Fruit fly (Drosophila melanogaster) whole organism, embryonic: ENCODE data around the gene Cpr67Fb.

Experiments used
- CG10543 ChIP-seq: fragments of 200-800 bp; sonication (Bioruptor generic); optimal IDR thresholded peaks from 3 replicates; lab custom pipeline; 2017; ENCODE audit warnings: missing biosample characterization, mild to moderate bottlenecking, missing genetic modification characterization, moderate library complexity
- CG11093 ChIP-seq: fragments of 200-800 bp; sonication (Bioruptor generic); IDR thresholded peaks from 3 replicates; pipeline ENCODE4 v1.3.6; 2022; ENCODE audit warnings: missing biosample characterization, missing genetic modification characterization
- CG11247 ChIP-seq: fragments of 200-800 bp; sonication (Bioruptor generic); IDR thresholded peaks from 2 replicates; pipeline ENCODE4 v1.3.6; 2022; ENCODE audit warnings: missing biosample characterization, missing genetic modification characterization
- CG11504 ChIP-seq: fragments of 200-800 bp; sonication (Bioruptor generic); optimal IDR thresholded peaks from 3 replicates; lab custom pipeline; 2019; ENCODE audit warnings: missing biosample characterization, mild to moderate bottlenecking, missing genetic modification characterization, moderate library complexity
- CG16863 ChIP-seq: fragments of 200-800 bp; sonication (Bioruptor generic); optimal IDR thresholded peaks from 3 replicates; lab custom pipeline; 2016; ENCODE audit warnings: missing biosample characterization, missing genetic modification characterization
- CG17186 ChIP-seq: fragments of 200-800 bp; sonication (Bioruptor generic); optimal IDR thresholded peaks from 3 replicates; lab custom pipeline; 2017; ENCODE audit warnings: missing biosample characterization, missing genetic modification reagents, missing genetic modification characterization
- CG2116 ChIP-seq: fragments of 200-800 bp; sonication (Bioruptor generic); optimal IDR thresholded peaks from 3 replicates; lab custom pipeline; 2018; ENCODE audit warnings: missing biosample characterization, mild to moderate bottlenecking, missing genetic modification characterization
- CG2199 ChIP-seq: fragments of 200-800 bp; sonication (Bioruptor generic); IDR thresholded peaks from 3 replicates; pipeline ENCODE4 v1.3.6; 2022; ENCODE audit warnings: missing biosample characterization, missing genetic modification characterization
- CG2678 ChIP-seq: fragments of 200-800 bp; sonication (Bioruptor generic); optimal IDR thresholded peaks from 3 replicates; lab custom pipeline; 2019; ENCODE audit warnings: missing biosample characterization, mild to moderate bottlenecking, missing genetic modification characterization, moderate library complexity
- CG2712 ChIP-seq: fragments of 200-800 bp; optimal IDR thresholded peaks from 3 replicates; lab custom pipeline; 2019; ENCODE audit warnings: missing biosample characterization, mild to moderate bottlenecking, missing genetic modification characterization, moderate library complexity
- CG3163 ChIP-seq: fragments of 200-800 bp; sonication (Bioruptor generic); optimal IDR thresholded peaks from 3 replicates; lab custom pipeline; 2016; ENCODE audit warnings: missing biosample characterization, missing genetic modification characterization
- CG4424 ChIP-seq: fragments of 200-800 bp; sonication (Bioruptor generic); optimal IDR thresholded peaks from 3 replicates; lab custom pipeline; 2016; ENCODE audit warnings: missing biosample characterization, missing genetic modification characterization
- CG5180 ChIP-seq: fragments of 200-800 bp; sonication (Bioruptor generic); optimal IDR thresholded peaks from 3 replicates; lab custom pipeline; 2017; ENCODE audit warnings: missing biosample characterization, missing genetic modification characterization, mild to moderate bottlenecking, moderate library complexity, missing genetic modification reagents
- CG6272 ChIP-seq: fragments of 200-800 bp; sonication (Bioruptor generic); IDR thresholded peaks from 2 replicates; pipeline ENCODE4 v1.3.6; 2022; ENCODE audit warnings: missing biosample characterization, missing genetic modification characterization
- CG6765 ChIP-seq: fragments of 200-800 bp; sonication (Bioruptor generic); optimal IDR thresholded peaks from 3 replicates; lab custom pipeline; 2017; ENCODE audit warnings: missing biosample characterization, mild to moderate bottlenecking, missing genetic modification characterization
- CG7745 ChIP-seq: fragments of 200-800 bp; sonication (Bioruptor generic); optimal IDR thresholded peaks from 2 replicates; lab custom pipeline; 2018; ENCODE audit warnings: missing biosample characterization, mild to moderate bottlenecking, missing genetic modification characterization, moderate library complexity
- CG8290 ChIP-seq, 3 experiments: fragments of 200-800 bp; sonication (Bioruptor generic); optimal IDR thresholded peaks; 2 replicates each; lab custom pipeline; 2016 to 2019; ENCODE audit warnings: missing biosample characterization in 3 of 3, missing genetic modification characterization in 3 of 3, mild to moderate bottlenecking in 2 of 3, moderate library complexity in 1 of 3
- CG9437 ChIP-seq: fragments of 200-800 bp; sonication (Bioruptor generic); optimal IDR thresholded peaks from 2 replicates; lab custom pipeline; 2018; ENCODE audit warnings: missing biosample characterization, mild to moderate bottlenecking, missing genetic modification characterization
- CG9609 ChIP-seq: fragments of 200-800 bp; sonication (Bioruptor generic); optimal IDR thresholded peaks from 3 replicates; lab custom pipeline; 2016; ENCODE audit warnings: missing biosample characterization, missing genetic modification characterization
- CG9876 ChIP-seq: fragments of 200-800 bp; sonication (Bioruptor generic); optimal IDR thresholded peaks from 2 replicates; lab custom pipeline; 2016; ENCODE audit warnings: missing biosample characterization, missing genetic modification characterization
- D19A ChIP-seq: fragments of 200-800 bp; optimal IDR thresholded peaks from 3 replicates; lab custom pipeline; 2019; ENCODE audit warnings: missing biosample characterization, mild to moderate bottlenecking, missing genetic modification characterization, moderate library complexity
- Dip3 ChIP-seq: fragments of 200-800 bp; sonication (Bioruptor generic); optimal IDR thresholded peaks from 3 replicates; lab custom pipeline; 2016; ENCODE audit warnings: missing biosample characterization, missing genetic modification characterization
- Dref ChIP-seq: fragments of 200-800 bp; sonication (Bioruptor generic); IDR thresholded peaks from 2 replicates; pipeline ENCODE4 v1.3.6; 2022; ENCODE audit warnings: missing biosample characterization, missing genetic modification characterization
- Drgx ChIP-seq: fragments of 200-800 bp; sonication (Bioruptor generic); IDR thresholded peaks from 2 replicates; pipeline ENCODE4 v1.3.6; 2022; ENCODE audit warnings: missing biosample characterization, missing genetic modification characterization
- Gug ChIP-seq: fragments of 200-800 bp; sonication (Bioruptor generic); IDR thresholded peaks from 4 replicates; pipeline ENCODE4 v1.3.6; 2022; ENCODE audit warnings: missing biosample characterization, missing genetic modification characterization
- HLH3B ChIP-seq: fragments of 200-800 bp; sonication (Bioruptor generic); IDR thresholded peaks from 2 replicates; pipeline ENCODE4 v1.3.6; 2022; ENCODE audit warnings: missing biosample characterization, missing genetic modification characterization
- NC2α ChIP-seq: fragments of 200-800 bp; sonication (Bioruptor generic); optimal IDR thresholded peaks from 2 replicates; lab custom pipeline; 2016; ENCODE audit warnings: missing biosample characterization, missing genetic modification characterization
- Nf-YC ChIP-seq: fragments of 200-800 bp; optimal IDR thresholded peaks from 3 replicates; lab custom pipeline; 2019; ENCODE audit warnings: missing biosample characterization, mild to moderate bottlenecking, missing genetic modification characterization, moderate library complexity
- Stat92E ChIP-seq, 3 experiments: fragments of >200 bp in 2 of 3; fragments of 200-800 bp in 1 of 3; sonication (Bioruptor generic) in 1 of 3; optimal IDR thresholded peaks; 2 replicates each; lab custom pipeline; 2017 to 2019; ENCODE audit warnings: missing biosample characterization in 3 of 3, missing genetic modification characterization in 3 of 3, mild to moderate bottlenecking in 1 of 3, moderate library complexity in 1 of 3
- Xrp1 ChIP-seq: fragments of 200-800 bp; sonication (Bioruptor generic); IDR thresholded peaks from 2 replicates; pipeline ENCODE4 v1.3.6; 2022; ENCODE audit warnings: missing biosample characterization, missing genetic modification characterization
- ac ChIP-seq: fragments of 200-800 bp; sonication (Bioruptor generic); optimal IDR thresholded peaks from 3 replicates; lab custom pipeline; 2017; ENCODE audit warnings: missing biosample characterization, mild to moderate bottlenecking, missing genetic modification characterization
- chif ChIP-seq, 2 experiments: fragments of 200-800 bp; sonication (Bioruptor generic); optimal IDR thresholded peaks; 3 replicates each; lab custom pipeline; 2016; ENCODE audit warnings: missing biosample characterization in 2 of 2, missing genetic modification characterization in 2 of 2
- chinmo ChIP-seq: fragments of 200-800 bp; sonication (Bioruptor generic); IDR thresholded peaks from 4 replicates; pipeline ENCODE4 v1.3.6; 2022; ENCODE audit warnings: missing biosample characterization, missing genetic modification characterization; ENCODE audit not compliant: partially characterized antibody
- chm ChIP-seq: fragments of 200-800 bp; sonication (Bioruptor generic); IDR thresholded peaks from 2 replicates; pipeline ENCODE4 v1.3.6; 2022; ENCODE audit warnings: missing biosample characterization, missing genetic modification characterization
- dmrt11E ChIP-seq: fragments of 200-800 bp; sonication (Bioruptor generic); optimal IDR thresholded peaks from 3 replicates; lab custom pipeline; 2018; ENCODE audit warnings: missing biosample characterization, mild to moderate bottlenecking, missing genetic modification characterization, moderate library complexity
- grau ChIP-seq: fragments of 200-800 bp; optimal IDR thresholded peaks from 3 replicates; lab custom pipeline; 2019; ENCODE audit warnings: missing biosample characterization, mild to moderate bottlenecking, missing genetic modification characterization, moderate library complexity
- ham ChIP-seq: fragments of 200-800 bp; sonication (Bioruptor generic); IDR thresholded peaks from 2 replicates; pipeline ENCODE4 v1.3.6; 2022; ENCODE audit warnings: missing biosample characterization, missing genetic modification characterization
- ind ChIP-seq: fragments of 200-800 bp; sonication (Bioruptor generic); optimal IDR thresholded peaks from 3 replicates; lab custom pipeline; 2016; ENCODE audit warnings: missing biosample characterization, missing genetic modification characterization
- ken ChIP-seq: fragments of 200-800 bp; sonication (Bioruptor generic); IDR thresholded peaks from 3 replicates; pipeline ENCODE4 v1.3.6; 2022; ENCODE audit warnings: missing biosample characterization, missing genetic modification characterization
- oc ChIP-seq: fragments of 200-800 bp; sonication (Bioruptor generic); optimal IDR thresholded peaks from 2 replicates; lab custom pipeline; 2018; ENCODE audit warnings: missing biosample characterization, mild to moderate bottlenecking, missing genetic modification characterization, moderate library complexity
- odd ChIP-seq: fragments of 200-800 bp; sonication (Bioruptor generic); optimal IDR thresholded peaks from 2 replicates; lab custom pipeline; 2017; ENCODE audit warnings: missing biosample characterization, mild to moderate bottlenecking, missing genetic modification characterization
- pb ChIP-seq: fragments of 200-800 bp; sonication (Bioruptor generic); optimal IDR thresholded peaks from 3 replicates; lab custom pipeline; 2016; ENCODE audit warnings: missing biosample characterization, missing genetic modification characterization
- pfk ChIP-seq: fragments of 200-800 bp; sonication (Bioruptor generic); optimal IDR thresholded peaks from 2 replicates; lab custom pipeline; 2018; ENCODE audit warnings: missing biosample characterization, mild to moderate bottlenecking, missing genetic modification characterization, moderate library complexity
- sens ChIP-seq: fragments of 200-800 bp; sonication (Bioruptor generic); peaks from one replicate; lab custom pipeline; 2016; ENCODE audit warnings: missing biosample characterization, missing genetic modification characterization
- seq ChIP-seq: fragments of 200-800 bp; sonication (Bioruptor generic); IDR thresholded peaks from 2 replicates; pipeline ENCODE4 v1.3.6; 2022; ENCODE audit warnings: missing biosample characterization, missing genetic modification characterization
- shn ChIP-seq: fragments of 200-800 bp; sonication (Bioruptor generic); optimal IDR thresholded peaks from 3 replicates; lab custom pipeline; 2016; ENCODE audit warnings: missing biosample characterization, missing genetic modification characterization
- sisA ChIP-seq: fragments of 200-800 bp; sonication (Bioruptor generic); IDR thresholded peaks from 2 replicates; pipeline ENCODE4 v1.3.6; 2022; ENCODE audit warnings: missing biosample characterization, missing genetic modification characterization
- sqz ChIP-seq: fragments of 200-800 bp; sonication (Bioruptor generic); optimal IDR thresholded peaks from 3 replicates; lab custom pipeline; 2018; ENCODE audit warnings: missing biosample characterization, mild to moderate bottlenecking, missing genetic modification characterization
- stc ChIP-seq: fragments of 200-800 bp; sonication (Bioruptor generic); IDR thresholded peaks from 2 replicates; pipeline ENCODE4 v1.3.6; 2022; ENCODE audit warnings: missing biosample characterization, missing genetic modification characterization
- trem ChIP-seq: fragments of 200-800 bp; optimal IDR thresholded peaks from 3 replicates; lab custom pipeline; 2019; ENCODE audit warnings: missing biosample characterization, mild to moderate bottlenecking, missing genetic modification characterization, moderate library complexity
- zfh2 ChIP-seq: fragments of 200-800 bp; sonication (Bioruptor generic); optimal IDR thresholded peaks from 2 replicates; lab custom pipeline; 2016; ENCODE audit warnings: missing biosample characterization, missing genetic modification characterization

Gene Cpr67Fb

DNA sequence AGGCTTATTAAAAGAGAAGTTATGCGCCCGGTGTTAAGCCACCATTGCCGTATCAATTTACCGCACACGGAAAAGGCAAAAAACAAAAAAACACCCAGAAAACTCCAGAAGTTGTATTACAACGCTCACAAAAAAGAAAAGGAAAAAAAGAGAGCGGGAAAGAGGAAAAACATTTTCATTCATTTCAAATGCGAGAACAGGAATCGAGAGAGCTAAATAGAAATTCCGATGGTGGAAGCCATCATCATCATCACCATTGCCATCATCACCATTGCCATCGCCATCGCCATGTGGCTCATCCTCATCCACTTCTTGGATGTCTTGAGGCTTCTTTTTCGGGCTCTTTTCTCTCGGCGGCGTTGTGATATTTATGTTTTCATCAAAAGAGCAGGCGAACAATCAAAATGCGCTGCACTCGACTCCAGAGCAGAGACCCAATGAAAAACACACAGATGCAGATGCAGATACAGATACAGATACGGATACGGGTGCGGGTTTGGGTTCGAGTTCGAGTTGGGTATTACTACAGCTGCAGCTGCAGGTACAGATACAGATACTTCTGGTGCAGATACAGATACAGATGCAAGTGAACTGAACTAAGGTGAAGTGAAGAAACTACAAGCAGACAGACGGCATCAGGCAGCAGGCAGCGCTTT, 42.7 kb upstream of the Cpr67Fb start (continued):
- no peak for TF ChIP-seq CG2678
- TF ChIP-seq zfh2 (GFP tag; lab: Kevin White, UChicago), result no peak
- TF ChIP-seq shn (GFP tag; lab: Kevin White, UChicago), result no peak
- TF ChIP-seq CG11504 (tag; lab: Kevin White, UChicago), result no peak
- no peak for TF ChIP-seq pb (GFP tag; lab: Kevin White, UChicago)
- TF ChIP-seq CG6272 (GFP tag; lab: Robert Waterston, UW), result no peak
- no peak for TF ChIP-seq CG8290 (GFP tag; optimal IDR thresholded peaks at IDR 0.05; lab: Kevin White, UChicago)
- TF ChIP-seq CG8290 (tag; optimal IDR thresholded peaks at IDR 0.05; lab: Kevin White, UChicago), result no peak
- no peak for TF ChIP-seq CG11093 (GFP tag; lab: Robert Waterston, UW)
- no peak for TF ChIP-seq Xrp1 (GFP tag; lab: Robert Waterston, UW)
- TF ChIP-seq CG11247 (GFP tag; lab: Robert Waterston, UW), result no peak
- no peak for TF ChIP-seq sens
- no peak for TF ChIP-seq ham (GFP tag; lab: Robert Waterston, UW)
- TF ChIP-seq chm, result peak; percentile 43; the same call in 1 of the 2 replicates
- TF ChIP-seq CG7745 (tag; lab: Kevin White, UChicago), result no peak
- no peak for TF ChIP-seq oc
- TF ChIP-seq Drgx (GFP tag; lab: Robert Waterston, UW), result 0 out of 2 replicates have a peak, but pooled peaks have one; percentile 6
- no peak for TF ChIP-seq CG6765 (GFP tag; lab: Kevin White, UChicago)
- TF ChIP-seq odd (GFP tag; lab: Kevin White, UChicago), result no peak
- TF ChIP-seq ac (GFP tag; lab: Kevin White, UChicago), result peak; percentile 87
- no peak for TF ChIP-seq CG2116 (GFP tag; lab: Kevin White, UChicago)
- TF ChIP-seq D19A, result no peak
- no peak for TF ChIP-seq Gug (GFP tag; lab: Robert Waterston, UW)
- TF ChIP-seq Dref (GFP tag; lab: Robert Waterston, UW), result no peak
- TF ChIP-seq Dip3 (GFP tag; lab: Kevin White, UChicago), result no peak
- TF ChIP-seq Nf-YC (tag; lab: Kevin White, UChicago), result no peak
- TF ChIP-seq CG2199, result peak; percentile 96; the same call in 2 of the 3 replicates
- no peak for TF ChIP-seq HLH3B
- TF ChIP-seq CG10543, result peak; percentile 20
- TF ChIP-seq CG9437 (GFP tag; lab: Kevin White, UChicago), result no peak
- no peak for TF ChIP-seq CG2712 (tag; lab: Kevin White, UChicago)
- TF ChIP-seq ind (GFP tag; lab: Kevin White, UChicago), result no peak
- no peak for TF ChIP-seq CG17186
- peak; percentile 79 for TF ChIP-seq CG5180 (GFP tag; lab: Kevin White, UChicago)
- TF ChIP-seq pfk, result no peak
- TF ChIP-seq CG3163 (GFP tag; lab: Kevin White, UChicago), result no peak
- no peak for TF ChIP-seq chif (GFP tag; optimal IDR thresholded peaks at IDR 0.05; lab: Kevin White, UChicago)
- no peak for TF ChIP-seq sisA
- TF ChIP-seq seq (GFP tag; lab: Robert Waterston, UW), result no peak
- no peak for TF ChIP-seq Stat92E (GFP tag; optimal IDR thresholded peaks at IDR 0.05; lab: Kevin White, UChicago)
- TF ChIP-seq trem (tag; lab: Kevin White, UChicago), result no peak
- no peak for TF ChIP-seq NC2α
- TF ChIP-seq grau (tag; lab: Kevin White, UChicago), result no peak
- no peak for TF ChIP-seq CG9609
- TF ChIP-seq dmrt11E, result no peak
- TF ChIP-seq ken, result no peak
- TF ChIP-seq CG16863 (GFP tag; lab: Kevin White, UChicago), result no peak
- no peak for TF ChIP-seq CG4424 (GFP tag; lab: Kevin White, UChicago)
- TF ChIP-seq sqz (GFP tag; lab: Kevin White, UChicago), result peak; percentile 70
- no peak for TF ChIP-seq chinmo (GFP tag; lab: Robert Waterston, UW)
- 0 out of 2 replicates have a peak, but pooled peaks have one; percentile 7 for TF ChIP-seq stc
- TF ChIP-seq CG9876 (GFP tag; lab: Kevin White, UChicago), result no peak
